Fruit fly (Drosophila melanogaster) whole organism, embryonic: ENCODE data around the gene Uro.

Experiments used
- B-H2 ChIP-seq: fragments of 200-800 bp; sonication (Bioruptor generic); optimal IDR thresholded peaks from 2 replicates; lab custom pipeline; 2018; ENCODE audit warnings: missing biosample characterization, mild to moderate bottlenecking, missing genetic modification characterization
- C15 ChIP-seq: fragments of 200-800 bp; sonication (Bioruptor generic); IDR thresholded peaks from 3 replicates; pipeline ENCODE4 v1.3.6; 2022; ENCODE audit warnings: missing biosample characterization, missing genetic modification characterization
- CG10147 ChIP-seq: fragments of 200-800 bp; sonication (Bioruptor generic); optimal IDR thresholded peaks from 2 replicates; lab custom pipeline; 2019; ENCODE audit warnings: missing biosample characterization, mild to moderate bottlenecking, missing genetic modification characterization, moderate library complexity
- CG11560 ChIP-seq: fragments of 200-800 bp; sonication (Bioruptor generic); IDR thresholded peaks from 3 replicates; pipeline ENCODE4 v1.3.6; 2022; ENCODE audit warnings: missing biosample characterization, missing genetic modification characterization
- CG12659 ChIP-seq: fragments of 200-800 bp; sonication (Bioruptor generic); optimal IDR thresholded peaks from 3 replicates; lab custom pipeline; 2017; ENCODE audit warnings: mild to moderate bottlenecking, missing biosample characterization, missing genetic modification reagents, missing genetic modification characterization
- CG14710 ChIP-seq: fragments of 200-800 bp; sonication (Bioruptor generic); optimal IDR thresholded peaks from 3 replicates; lab custom pipeline; 2019; ENCODE audit warnings: missing biosample characterization, mild to moderate bottlenecking, missing genetic modification characterization, moderate library complexity
- CG15696 ChIP-seq: fragments of 200-800 bp; sonication (Bioruptor generic); optimal IDR thresholded peaks from 2 replicates; lab custom pipeline; 2019; ENCODE audit warnings: missing biosample characterization, mild to moderate bottlenecking, missing genetic modification characterization, moderate library complexity
- CG16779 ChIP-seq: fragments of 200-800 bp; sonication (Bioruptor generic); IDR thresholded peaks from 2 replicates; pipeline ENCODE4 v1.3.6; 2022; ENCODE audit warnings: missing biosample characterization, missing genetic modification characterization
- CG17186 ChIP-seq: fragments of 200-800 bp; sonication (Bioruptor generic); optimal IDR thresholded peaks from 3 replicates; lab custom pipeline; 2017; ENCODE audit warnings: missing biosample characterization, missing genetic modification reagents, missing genetic modification characterization
- CG17328 ChIP-seq: fragments of 200-800 bp; sonication (Bioruptor generic); IDR thresholded peaks from 2 replicates; pipeline ENCODE4 v1.3.6; 2022; ENCODE audit warnings: missing biosample characterization, missing genetic modification characterization
- CG17568 ChIP-seq: fragments of 200-800 bp; sonication (Bioruptor generic); optimal IDR thresholded peaks from 2 replicates; lab custom pipeline; 2018; ENCODE audit warnings: missing biosample characterization, mild to moderate bottlenecking, missing genetic modification characterization, moderate library complexity
- CG18476 ChIP-seq: fragments of 200-800 bp; sonication (Bioruptor generic); optimal IDR thresholded peaks from 2 replicates; lab custom pipeline; 2016; ENCODE audit warnings: missing biosample characterization, mild to moderate bottlenecking, missing genetic modification characterization
- CG18619 ChIP-seq: fragments of 200-800 bp; sonication (Bioruptor generic); optimal IDR thresholded peaks from 3 replicates; lab custom pipeline; 2017; ENCODE audit warnings: missing biosample characterization, mild to moderate bottlenecking, missing genetic modification characterization
- CG18764 ChIP-seq: fragments of 200-800 bp; sonication (Bioruptor generic); optimal IDR thresholded peaks from 3 replicates; lab custom pipeline; 2016; ENCODE audit warnings: missing biosample characterization, missing genetic modification characterization
- CG2120 ChIP-seq: fragments of 200-800 bp; sonication (Bioruptor generic); optimal IDR thresholded peaks from 3 replicates; lab custom pipeline; 2016; ENCODE audit warnings: missing biosample characterization, missing genetic modification characterization
- CG3281 ChIP-seq: fragments of 200-800 bp; sonication (Bioruptor generic); optimal IDR thresholded peaks from 3 replicates; lab custom pipeline; 2017; ENCODE audit warnings: missing biosample characterization, mild to moderate bottlenecking, missing genetic modification characterization
- CG3838 ChIP-seq: fragments of 200-800 bp; sonication (Bioruptor generic); optimal IDR thresholded peaks from 3 replicates; lab custom pipeline; 2016; ENCODE audit warnings: missing biosample characterization, missing genetic modification characterization
- CG6175 ChIP-seq: fragments of 200-800 bp; sonication (Bioruptor generic); IDR thresholded peaks from 3 replicates; pipeline ENCODE4 v1.3.6; 2022; ENCODE audit warnings: missing biosample characterization, missing genetic modification characterization
- CG6791 ChIP-seq: fragments of 200-800 bp; sonication (Bioruptor generic); IDR thresholded peaks from 3 replicates; pipeline ENCODE4 v1.3.6; 2022; ENCODE audit warnings: missing biosample characterization, missing genetic modification characterization; ENCODE audit not compliant: partially characterized antibody
- CG7357 ChIP-seq: fragments of 200-800 bp; sonication (Bioruptor generic); IDR thresholded peaks from 3 replicates; pipeline ENCODE4 v1.3.6; 2022; ENCODE audit warnings: missing biosample characterization, missing genetic modification characterization
- CG7556 ChIP-seq: fragments of 200-800 bp; sonication (Bioruptor generic); optimal IDR thresholded peaks from 2 replicates; lab custom pipeline; 2017; ENCODE audit warnings: missing biosample characterization, mild to moderate bottlenecking, missing genetic modification characterization
- Dip3 ChIP-seq: fragments of 200-800 bp; sonication (Bioruptor generic); optimal IDR thresholded peaks from 3 replicates; lab custom pipeline; 2016; ENCODE audit warnings: missing biosample characterization, missing genetic modification characterization
- Myb ChIP-seq: fragments of 200-800 bp; sonication (Bioruptor generic); optimal IDR thresholded peaks from 2 replicates; lab custom pipeline; 2016; ENCODE audit warnings: missing biosample characterization, missing genetic modification characterization
- Oli ChIP-seq: fragments of 200-800 bp; sonication (Bioruptor generic); optimal IDR thresholded peaks from 2 replicates; lab custom pipeline; 2018; ENCODE audit warnings: missing biosample characterization, mild to moderate bottlenecking, missing genetic modification characterization, moderate library complexity
- Side ChIP-seq: fragments of 200-800 bp; sonication (Bioruptor generic); optimal IDR thresholded peaks from 2 replicates; lab custom pipeline; 2016; ENCODE audit warnings: missing biosample characterization, missing genetic modification characterization
- Six4 ChIP-seq: fragments of 200-800 bp; sonication (Bioruptor generic); optimal IDR thresholded peaks from 2 replicates; lab custom pipeline; 2016; ENCODE audit warnings: missing biosample characterization, missing genetic modification characterization
- Spps ChIP-seq: fragments of 200-800 bp; sonication (Bioruptor generic); optimal IDR thresholded peaks from 2 replicates; lab custom pipeline; 2018; ENCODE audit warnings: missing biosample characterization, mild to moderate bottlenecking, missing genetic modification characterization
- Sry-β ChIP-seq: fragments of 200-800 bp; sonication (Bioruptor generic); optimal IDR thresholded peaks from 2 replicates; lab custom pipeline; 2018; ENCODE audit warnings: missing biosample characterization, mild to moderate bottlenecking, missing genetic modification characterization, moderate library complexity
- Stat92E ChIP-seq, 3 experiments: fragments of >200 bp in 2 of 3; fragments of 200-800 bp in 1 of 3; sonication (Bioruptor generic) in 1 of 3; optimal IDR thresholded peaks; 2 replicates each; lab custom pipeline; 2017 to 2019; ENCODE audit warnings: missing biosample characterization in 3 of 3, missing genetic modification characterization in 3 of 3, mild to moderate bottlenecking in 1 of 3, moderate library complexity in 1 of 3
- aop ChIP-seq: fragments of 200-800 bp; sonication (Bioruptor generic); IDR thresholded peaks from 2 replicates; pipeline ENCODE4 v1.3.6; 2022; ENCODE audit warnings: missing biosample characterization, missing genetic modification characterization
- ato ChIP-seq: fragments of 200-800 bp; sonication (Bioruptor generic); IDR thresholded peaks from 2 replicates; pipeline ENCODE4 v1.3.6; 2022; ENCODE audit warnings: missing biosample characterization, missing genetic modification characterization; ENCODE audit not compliant: partially characterized antibody
- bcd ChIP-seq: fragments of 200-800 bp; sonication (Bioruptor generic); optimal IDR thresholded peaks from 2 replicates; lab custom pipeline; 2017; ENCODE audit warnings: missing biosample characterization, mild to moderate bottlenecking, missing genetic modification characterization
- cas ChIP-seq: fragments of 200-800 bp; sonication (Bioruptor generic); IDR thresholded peaks from 2 replicates; pipeline ENCODE4 v1.3.6; 2022; ENCODE audit warnings: missing biosample characterization, missing genetic modification characterization
- chinmo ChIP-seq: fragments of 200-800 bp; sonication (Bioruptor generic); IDR thresholded peaks from 4 replicates; pipeline ENCODE4 v1.3.6; 2022; ENCODE audit warnings: missing biosample characterization, missing genetic modification characterization; ENCODE audit not compliant: partially characterized antibody
- chm ChIP-seq: fragments of 200-800 bp; sonication (Bioruptor generic); IDR thresholded peaks from 2 replicates; pipeline ENCODE4 v1.3.6; 2022; ENCODE audit warnings: missing biosample characterization, missing genetic modification characterization
- dimm ChIP-seq: fragments of 200-800 bp; sonication (Bioruptor generic); IDR thresholded peaks from 2 replicates; pipeline ENCODE4 v1.3.6; 2022; ENCODE audit warnings: missing biosample characterization, missing genetic modification characterization
- dm ChIP-seq: fragments of 200-800 bp; sonication (Bioruptor generic); optimal IDR thresholded peaks from 3 replicates; lab custom pipeline; 2016; ENCODE audit warnings: missing biosample characterization, missing genetic modification characterization
- exex ChIP-seq: fragments of 200-800 bp; sonication (Bioruptor generic); optimal IDR thresholded peaks from 4 replicates; lab custom pipeline; 2018; ENCODE audit warnings: missing biosample characterization, mild to moderate bottlenecking, missing genetic modification characterization, moderate library complexity
- eyg ChIP-seq: fragments of 200-800 bp; sonication (Bioruptor generic); optimal IDR thresholded peaks from 3 replicates; lab custom pipeline; 2016; ENCODE audit warnings: missing biosample characterization, missing genetic modification characterization
- ind ChIP-seq: fragments of 200-800 bp; sonication (Bioruptor generic); optimal IDR thresholded peaks from 3 replicates; lab custom pipeline; 2016; ENCODE audit warnings: missing biosample characterization, missing genetic modification characterization
- klu ChIP-seq: fragments of 200-800 bp; sonication (Bioruptor generic); IDR thresholded peaks from 2 replicates; pipeline ENCODE4 v1.3.6; 2022; ENCODE audit warnings: missing biosample characterization, missing genetic modification characterization
- maf-S ChIP-seq: fragments of 200-800 bp; sonication (Bioruptor generic); optimal IDR thresholded peaks from 2 replicates; lab custom pipeline; 2016; ENCODE audit warnings: missing biosample characterization, missing genetic modification characterization
- mld ChIP-seq: fragments of 200-800 bp; sonication (Bioruptor generic); IDR thresholded peaks from 3 replicates; pipeline ENCODE4 v1.3.6; 2022; ENCODE audit warnings: missing biosample characterization, missing genetic modification characterization; ENCODE audit not compliant: partially characterized antibody
- onecut ChIP-seq: fragments of 200-800 bp; sonication (Bioruptor generic); IDR thresholded peaks from 2 replicates; pipeline ENCODE4 v1.3.6; 2022; ENCODE audit warnings: missing biosample characterization, missing genetic modification characterization
- otp ChIP-seq: fragments of 200-800 bp; sonication (Bioruptor generic); IDR thresholded peaks from 3 replicates; pipeline ENCODE4, ENCODE4 v1.3.6; 2022; ENCODE audit warnings: missing biosample characterization, missing genetic modification characterization
- prd ChIP-seq, 3 experiments: fragments of >200 bp in 2 of 3; fragments of 200-800 bp in 1 of 3; sonication (Bioruptor generic) in 1 of 3; optimal IDR thresholded peaks in 2 of 3; IDR thresholded peaks in 1 of 3; 2 replicates in 2 of 3; 3 replicates in 1 of 3; pipeline versions ENCODE4 v1.3.6 to Lab custom; 2017 to 2022; ENCODE audit warnings: missing biosample characterization in 1 of 3, missing genetic modification characterization in 1 of 3
- tin ChIP-seq: fragments of 200-800 bp; sonication (Bioruptor generic); optimal IDR thresholded peaks from 3 replicates; lab custom pipeline; 2016; ENCODE audit warnings: missing biosample characterization, missing genetic modification characterization
- tll ChIP-seq, 2 experiments: fragments of 200-800 bp in 1 of 2; fragments of >200 bp in 1 of 2; sonication (Bioruptor generic) in 1 of 2; optimal IDR thresholded peaks; 2 replicates each; lab custom pipeline; 2017 to 2019; ENCODE audit warnings: missing biosample characterization in 2 of 2, missing genetic modification characterization in 2 of 2, mild to moderate bottlenecking in 1 of 2, moderate library complexity in 1 of 2
- z ChIP-seq: fragments of 200-800 bp; sonication (Bioruptor generic); IDR thresholded peaks from 3 replicates; pipeline ENCODE4 v1.3.6; 2022; ENCODE audit warnings: missing biosample characterization, missing genetic modification characterization
- zfh2 ChIP-seq: fragments of 200-800 bp; sonication (Bioruptor generic); optimal IDR thresholded peaks from 2 replicates; lab custom pipeline; 2016; ENCODE audit warnings: missing biosample characterization, missing genetic modification characterization

Gene Uro

DNA sequence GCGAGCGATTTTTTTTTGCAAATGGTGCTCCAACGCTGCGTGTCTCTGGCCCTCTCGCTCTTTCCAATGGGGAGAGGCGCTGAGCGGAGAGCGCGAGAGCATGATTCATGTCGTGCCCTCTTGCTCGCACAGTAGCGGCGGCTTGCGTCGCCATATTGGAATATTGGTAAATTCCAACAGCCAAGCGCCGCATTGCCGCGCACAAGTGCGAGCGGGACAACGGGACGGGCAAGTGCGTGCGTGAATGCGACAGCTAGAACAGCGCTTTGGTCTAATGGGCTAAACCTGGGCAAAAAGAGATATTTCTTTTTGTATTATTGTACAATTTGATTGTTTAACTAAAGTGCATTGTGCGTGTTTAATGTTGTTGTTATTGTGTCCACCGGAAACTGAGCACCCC lies 48.3 kb downstream of the Uro start (continued):
- TF ChIP-seq Myb (GFP tag; lab: Kevin White, UChicago) = no peak
- no peak for TF ChIP-seq maf-S (GFP tag; lab: Kevin White, UChicago)
- TF ChIP-seq Six4 = no peak
- 0 out of 2 replicates have a peak, but pooled peaks have one; percentile 12 for TF ChIP-seq klu
- TF ChIP-seq CG3838 = no peak
- TF ChIP-seq Sry-β (GFP tag; lab: Kevin White, UChicago) = no peak
- peak; percentile 65; the same call in 2 of the 3 replicates for TF ChIP-seq CG6791 (GFP tag; lab: Robert Waterston, UW)
- TF ChIP-seq bcd = peak; percentile 33
- no peak for TF ChIP-seq zfh2 (GFP tag; lab: Kevin White, UChicago)
- TF ChIP-seq C15 (GFP tag; lab: Robert Waterston, UW) = no peak
- peak; percentile 10 for TF ChIP-seq CG15696 (tag; lab: Kevin White, UChicago)
- no peak for TF ChIP-seq Spps
- TF ChIP-seq CG18764 (GFP tag; lab: Kevin White, UChicago) = no peak
- peak; percentile 19 for TF ChIP-seq CG18619 (GFP tag; lab: Kevin White, UChicago)
- TF ChIP-seq otp = 0 out of 3 replicates have a peak, but pooled peaks have one; percentile 23
- TF ChIP-seq CG7357 (GFP tag; lab: Robert Waterston, UW) = no peak
- no peak for TF ChIP-seq aop (GFP tag; lab: Robert Waterston, UW)
- peak; percentile 12 for TF ChIP-seq Dip3
- no peak for TF ChIP-seq CG18476
- TF ChIP-seq ato (GFP tag; lab: Robert Waterston, UW) = 0 out of 2 replicates have a peak, but pooled peaks have one; percentile 43
- TF ChIP-seq CG17568 (GFP tag; lab: Kevin White, UChicago) = no peak
- TF ChIP-seq CG7556 (GFP tag; lab: Kevin White, UChicago) = no peak
- peak; percentile 30 for TF ChIP-seq CG17186 (GFP tag; lab: Kevin White, UChicago)
- peak; percentile 52 for TF ChIP-seq dm (GFP tag; lab: Kevin White, UChicago)
- peak; percentile 74; the same call in 2 of the 3 replicates for TF ChIP-seq mld (GFP tag; lab: Robert Waterston, UW)
- TF ChIP-seq onecut (GFP tag; lab: Robert Waterston, UW) = peak; percentile 87
- TF ChIP-seq chinmo (GFP tag; lab: Robert Waterston, UW) = peak; percentile 78; the same call in 1 of the 4 replicates
- TF ChIP-seq z (GFP tag; lab: Robert Waterston, UW) = no peak
- TF ChIP-seq CG10147 (GFP tag; lab: Kevin White, UChicago) = no peak
- peak; percentile 26 for TF ChIP-seq exex (tag; lab: Kevin White, UChicago)
- no peak for TF ChIP-seq cas
- TF ChIP-seq CG16779 (GFP tag; lab: Robert Waterston, UW) = no peak
- peak; percentile 64 for TF ChIP-seq B-H2
- no peak for TF ChIP-seq eyg (GFP tag; lab: Kevin White, UChicago)
- TF ChIP-seq CG11560 (tag; lab: Robert Waterston, UW) = no peak
- TF ChIP-seq dimm (GFP tag; lab: Robert Waterston, UW) = no peak
- TF ChIP-seq CG6175 (GFP tag; lab: Robert Waterston, UW) = no peak
- peak in 1 of 2 experiments; percentile 76 for TF ChIP-seq tll (GFP tag; optimal IDR thresholded peaks at IDR 0.05; lab: Kevin White, UChicago)
- TF ChIP-seq Side = no peak
- TF ChIP-seq CG12659 (GFP tag; lab: Kevin White, UChicago) = peak; percentile 69
- TF ChIP-seq tin (GFP tag; lab: Kevin White, UChicago) = no peak
- TF ChIP-seq CG17328 (GFP tag; lab: Robert Waterston, UW) = no peak
- TF ChIP-seq CG3281 (GFP tag; lab: Kevin White, UChicago) = no peak
- TF ChIP-seq chm (GFP tag; lab: Robert Waterston, UW) = peak; percentile 59; the same call in 1 of the 2 replicates
- TF ChIP-seq CG14710 = no peak
- no peak for TF ChIP-seq Stat92E (GFP tag; optimal IDR thresholded peaks at IDR 0.05; lab: Kevin White, UChicago)
- no peak for TF ChIP-seq Oli (tag; lab: Kevin White, UChicago)
- TF ChIP-seq CG2120 (GFP tag; lab: Kevin White, UChicago) = no peak
- TF ChIP-seq ind = no peak
- no peak for TF ChIP-seq prd (optimal IDR thresholded peaks at IDR 0.05; lab: Kevin White, UChicago)
- no peak for TF ChIP-seq prd (GFP tag; IDR thresholded peaks at IDR 0.05; lab: Robert Waterston, UW)
